Worm (Caenorhabditis elegans) whole organism, L3 larva: Measurements from ENCODE around the gene T05A8.6.

Experiments used
- ZK546.5 ChIP-seq: sonication (generic microtip); optimal IDR thresholded peaks from 2 replicates; lab custom pipeline; 2017; ENCODE audit warnings: missing biosample characterization, missing genetic modification characterization
- ceh-16 ChIP-seq: sonication (generic microtip); optimal IDR thresholded peaks from 2 replicates; lab custom pipeline; 2017; ENCODE audit warnings: missing biosample characterization, missing genetic modification characterization
- ceh-28 ChIP-seq: fragments of 150-350 bp; optimal IDR thresholded peaks from 2 replicates; lab custom pipeline; 2014; ENCODE audit warnings: missing biosample characterization, missing genetic modification reagents, missing genetic modification characterization
- ceh-82 ChIP-seq: fragments of 150-350 bp; optimal IDR thresholded peaks from 2 replicates; lab custom pipeline; 2014; ENCODE audit warnings: missing biosample characterization, missing genetic modification characterization
- egl-27 ChIP-seq: sonication (generic microtip); optimal IDR thresholded peaks from 4 replicates; lab custom pipeline; 2017; ENCODE audit warnings: missing biosample characterization, missing genetic modification reagents, missing genetic modification characterization
- elt-1 ChIP-seq: fragments of 150-350 bp; optimal IDR thresholded peaks from 2 replicates; lab custom pipeline; 2014; ENCODE audit warnings: missing biosample characterization, missing genetic modification characterization
- elt-2 ChIP-seq: sonication (generic microtip); optimal IDR thresholded peaks from 2 replicates; lab custom pipeline; 2016; ENCODE audit warnings: missing genetic modification reagents, mild to moderate bottlenecking, missing genetic modification characterization, missing compliant biosample characterization
- elt-3 ChIP-seq, 3 experiments: fragments of 150-350 bp in 1 of 3; sonication (generic microtip) in 2 of 3; optimal IDR thresholded peaks; 2 replicates in 2 of 3; 4 replicates in 1 of 3; lab custom pipeline; 2014 to 2017; ENCODE audit warnings: missing biosample characterization in 3 of 3, missing genetic modification characterization in 3 of 3
- eor-1 ChIP-seq, 2 experiments: fragments of 150-350 bp; optimal IDR thresholded peaks; 2 replicates each; lab custom pipeline; 2014 to 2018; ENCODE audit warnings: missing biosample characterization in 2 of 2, missing genetic modification characterization in 2 of 2
- fkh-10 ChIP-seq: sonication (generic microtip); optimal IDR thresholded peaks from 2 replicates; lab custom pipeline; 2017; ENCODE audit warnings: missing biosample characterization, missing genetic modification reagents, missing genetic modification characterization
- fkh-2 ChIP-seq: fragments of 150-350 bp; optimal IDR thresholded peaks from 2 replicates; lab custom pipeline; 2014; ENCODE audit warnings: missing biosample characterization, missing genetic modification reagents, missing genetic modification characterization
- fos-1 ChIP-seq: fragments of 150-350 bp; optimal IDR thresholded peaks from 2 replicates; lab custom pipeline; 2014; ENCODE audit warnings: missing biosample characterization, missing genetic modification characterization
- hmg-11 ChIP-seq: sonication (generic microtip); optimal IDR thresholded peaks from 2 replicates; lab custom pipeline; 2016; ENCODE audit warnings: missing genetic modification characterization, missing compliant biosample characterization
- jun-1 ChIP-seq: fragments of 150-350 bp; optimal IDR thresholded peaks from 2 replicates; lab custom pipeline; 2014; ENCODE audit warnings: missing biosample characterization, missing genetic modification reagents, missing genetic modification characterization
- lin-15B ChIP-seq: fragments of 150-350 bp; optimal IDR thresholded peaks from 2 replicates; lab custom pipeline; 2014; ENCODE audit warnings: missing biosample characterization, missing genetic modification characterization
- lin-39 ChIP-seq: fragments of 150-350 bp; optimal IDR thresholded peaks from 2 replicates; lab custom pipeline; 2018; ENCODE audit warnings: missing biosample characterization, missing genetic modification reagents, missing genetic modification characterization
- mml-1 ChIP-seq: fragments of 150-350 bp; sonication (generic microtip); optimal IDR thresholded peaks from 3 replicates; lab custom pipeline; 2014; ENCODE audit warnings: missing biosample characterization, missing genetic modification characterization
- nhr-11 ChIP-seq: fragments of 150-350 bp; optimal IDR thresholded peaks from 2 replicates; lab custom pipeline; 2014; ENCODE audit warnings: missing biosample characterization, missing genetic modification characterization
- nhr-23 ChIP-seq: fragments of 150-350 bp; optimal IDR thresholded peaks from 2 replicates; lab custom pipeline; 2014; ENCODE audit warnings: missing biosample characterization, missing genetic modification reagents, missing genetic modification characterization
- nhr-237 ChIP-seq: fragments of 150-350 bp; optimal IDR thresholded peaks from 2 replicates; lab custom pipeline; 2014; ENCODE audit warnings: missing biosample characterization, missing genetic modification characterization
- nhr-25 ChIP-seq: sonication (generic microtip); optimal IDR thresholded peaks from 2 replicates; lab custom pipeline; 2017; ENCODE audit warnings: missing biosample characterization, missing genetic modification characterization
- nhr-28 ChIP-seq: fragments of 150-350 bp; optimal IDR thresholded peaks from 2 replicates; lab custom pipeline; 2014; ENCODE audit warnings: missing biosample characterization, missing genetic modification characterization
- nhr-76 ChIP-seq: fragments of 150-350 bp; sonication (generic microtip); optimal IDR thresholded peaks from 5 replicates; lab custom pipeline; 2014; ENCODE audit warnings: missing biosample characterization, missing genetic modification characterization
- pha-4 ChIP-seq: fragments of 150-350 bp; optimal IDR thresholded peaks from 2 replicates; lab custom pipeline; 2014; ENCODE audit warnings: missing biosample characterization, missing genetic modification reagents, missing genetic modification characterization
- pqm-1 ChIP-seq: fragments of 150-350 bp; optimal IDR thresholded peaks from 2 replicates; lab custom pipeline; 2017; ENCODE audit warnings: missing biosample characterization, missing genetic modification characterization, inconsistent platforms
- sea-2 ChIP-seq: fragments of 150-350 bp; sonication (generic microtip); optimal IDR thresholded peaks from 4 replicates; lab custom pipeline; 2014; ENCODE audit warnings: missing biosample characterization, missing genetic modification reagents, missing genetic modification characterization
- skn-1 ChIP-seq: fragments of 150-350 bp; optimal IDR thresholded peaks from 2 replicates; lab custom pipeline; 2014; ENCODE audit warnings: missing biosample characterization, missing genetic modification characterization
- snpc-4 ChIP-seq: fragments of 150-350 bp; optimal IDR thresholded peaks from 2 replicates; lab custom pipeline; 2014; ENCODE audit warnings: missing biosample characterization, missing genetic modification characterization
- tbx-2 ChIP-seq: sonication (generic microtip); optimal IDR thresholded peaks from 2 replicates; lab custom pipeline; 2016; ENCODE audit warnings: mild to moderate bottlenecking, missing genetic modification characterization, missing compliant biosample characterization
- unc-62 ChIP-seq: fragments of 150-350 bp; sonication (generic microtip); optimal IDR thresholded peaks from 4 replicates; lab custom pipeline; 2014; ENCODE audit warnings: missing biosample characterization, missing genetic modification reagents, missing genetic modification characterization
- zag-1 ChIP-seq: fragments of 150-350 bp; optimal IDR thresholded peaks from 2 replicates; lab custom pipeline; 2014; ENCODE audit warnings: missing biosample characterization, missing genetic modification characterization
- ztf-11 ChIP-seq: fragments of 150-350 bp; optimal IDR thresholded peaks from 2 replicates; lab custom pipeline; 2014; ENCODE audit warnings: missing biosample characterization, missing genetic modification characterization
- ztf-4 ChIP-seq: fragments of 150-350 bp; optimal IDR thresholded peaks from 2 replicates; lab custom pipeline; 2014; ENCODE audit warnings: missing biosample characterization, missing genetic modification characterization

The T05A8.6 gene

DNA sequence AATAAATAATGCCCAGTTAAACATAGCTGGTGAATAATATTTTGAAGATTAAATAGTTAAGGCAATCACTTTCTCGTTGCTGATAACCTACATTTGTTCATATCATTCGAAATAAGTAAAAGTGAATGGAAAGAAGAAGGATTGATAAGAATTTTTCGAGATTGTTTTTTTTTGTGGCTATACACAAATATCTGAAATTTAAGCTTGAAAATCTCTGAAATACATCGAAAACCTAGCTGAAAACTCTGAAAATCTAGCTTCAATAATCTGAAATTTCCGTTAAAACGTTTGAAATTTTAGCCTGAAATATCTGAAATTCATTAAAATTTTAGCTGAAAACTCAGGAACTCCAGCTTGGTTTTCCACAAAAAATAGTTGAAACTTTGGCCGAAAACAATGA, at the start of gene T05A8.6:
Gene T05A8.6 (minus strand): TSS at position 101 of the 400 bp plus-strand sequence.
- TF ChIP-seq ceh-28 (tag; lab: Kevin White, UChicago) (no peak), nhr-76 (tag; lab: Kevin White, UChicago) (no peak), lin-39 (tag; lab: Kevin White, UChicago) (no peak), nhr-25 (tag; lab: Kevin White, UChicago) (no peak), snpc-4 (tag; lab: Kevin White, UChicago) (no peak), sea-2 (no peak), fkh-10 (no peak), nhr-23 (tag; lab: Kevin White, UChicago) (no peak), skn-1 (no peak), elt-2 (tag; lab: Kevin White, UChicago) (no peak), unc-62 (no peak), ZK546.5 (tag; lab: Kevin White, UChicago) (no peak), mml-1 (tag; lab: Kevin White, UChicago) (no peak)

DNA sequence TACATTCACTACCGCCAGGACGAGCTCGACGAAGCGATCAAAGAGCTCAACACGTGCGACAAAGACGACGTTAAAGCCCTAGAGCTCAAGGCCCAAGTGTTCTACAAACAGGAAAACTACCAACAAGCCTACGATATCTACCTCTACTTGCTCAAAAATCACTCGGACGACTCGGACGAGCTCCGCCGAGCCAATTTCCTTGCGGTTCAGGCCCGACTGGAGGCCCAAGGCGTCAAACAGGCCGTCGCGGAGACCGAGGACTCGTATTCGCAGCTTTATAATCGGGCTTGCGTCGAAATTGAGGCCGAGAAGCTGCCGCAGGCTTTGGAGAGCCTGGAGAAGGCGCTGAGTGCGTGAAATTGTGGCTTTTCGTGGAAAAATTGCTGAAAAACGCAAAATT, 48.3 kb upstream of the T05A8.6 start:
- TF ChIP-seq pha-4 (tag; lab: Kevin White, UChicago) (no peak), egl-27 (tag; lab: Kevin White, UChicago) (no peak), ztf-4 (no peak)
- TF ChIP-seq, all 47 proteins: peak for 0

DNA sequence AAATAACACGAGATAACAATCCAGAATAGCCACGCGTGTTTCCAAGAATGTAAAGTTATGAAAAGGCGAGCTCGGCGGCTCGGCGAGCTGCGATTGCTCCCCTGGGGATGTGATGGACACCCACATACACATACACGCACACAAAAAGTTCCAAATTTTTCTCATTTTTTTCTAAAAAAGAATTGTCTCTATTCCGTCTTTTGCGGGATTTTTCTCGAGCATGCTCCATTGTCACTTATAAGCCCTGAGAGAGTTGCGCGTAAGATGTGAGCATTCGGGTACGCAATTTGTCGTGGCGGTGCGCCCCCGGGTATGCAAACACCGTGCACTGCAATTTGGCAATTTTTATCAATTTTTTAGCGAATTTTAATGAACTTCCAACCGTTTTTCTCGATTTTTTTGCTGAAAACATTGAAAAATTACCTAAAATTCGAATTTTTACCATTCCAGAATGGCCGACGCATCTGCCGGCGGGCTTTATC, 47.6 kb upstream of the T05A8.6 start, which contains the start of the genes F08D12.12 and srpa-72:
Gene F08D12.12 (minus strand): TSS at position 51 of the 482 bp plus-strand sequence.
Gene srpa-72 (plus strand): TSS at position 451 of the 482 bp plus-strand sequence.
- TF ChIP-seq hmg-11 (tag; lab: Kevin White, UChicago) (peak; percentile 85), elt-2 (tag; lab: Kevin White, UChicago) (peak; percentile 21), nhr-11 (tag; lab: Kevin White, UChicago) (no peak), lin-39 (tag; lab: Kevin White, UChicago) (peak; percentile 63), nhr-237 (no peak), fkh-2 (no peak), lin-15B (peak; percentile 47), elt-3 (tag; optimal IDR thresholded peaks at IDR 0.05; lab: Kevin White, UChicago) (no peak)

ce11 chrII:2785787-2786186, 46.3 kb upstream of the T05A8.6 start:
- TF ChIP-seq eor-1 (tag; optimal IDR thresholded peaks at IDR 0.05; lab: Kevin White, UChicago) (no peak), snpc-4 (tag; lab: Kevin White, UChicago) (no peak), lin-15B (no peak), nhr-23 (tag; lab: Kevin White, UChicago) (no peak)

DNA sequence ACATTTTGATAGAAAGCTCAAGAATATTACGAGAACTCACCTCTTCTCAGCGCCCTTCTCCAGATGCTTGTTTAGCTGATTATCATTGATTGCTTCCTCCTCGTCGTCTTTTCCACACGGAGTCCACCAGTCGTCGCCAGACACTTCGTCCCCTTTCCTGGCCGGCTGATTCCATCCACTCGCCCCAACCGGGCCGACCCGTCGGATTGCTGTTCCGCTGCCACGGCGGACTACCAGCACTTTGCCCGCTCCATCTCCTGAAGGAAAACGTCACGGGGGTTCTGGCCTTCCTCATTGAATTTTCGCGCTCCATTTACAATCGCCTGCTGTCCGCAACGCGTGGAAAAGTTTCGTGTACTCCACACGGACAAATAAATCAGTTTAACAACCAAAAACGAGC, 43.9 kb upstream of the T05A8.6 start:
- no peak for TF ChIP-seq zag-1 (tag; lab: Kevin White, UChicago)
- no peak for TF ChIP-seq sea-2
- TF ChIP-seq pqm-1 (tag; lab: Kevin White, UChicago): no peak
- no peak for TF ChIP-seq fos-1
- no peak for TF ChIP-seq ceh-82
- TF ChIP-seq hmg-11 (tag; lab: Kevin White, UChicago): no peak
- no peak for TF ChIP-seq nhr-76 (tag; lab: Kevin White, UChicago)
- TF ChIP-seq ztf-11 (tag; lab: Kevin White, UChicago): no peak
- TF ChIP-seq, all 47 proteins: peak for 0

DNA sequence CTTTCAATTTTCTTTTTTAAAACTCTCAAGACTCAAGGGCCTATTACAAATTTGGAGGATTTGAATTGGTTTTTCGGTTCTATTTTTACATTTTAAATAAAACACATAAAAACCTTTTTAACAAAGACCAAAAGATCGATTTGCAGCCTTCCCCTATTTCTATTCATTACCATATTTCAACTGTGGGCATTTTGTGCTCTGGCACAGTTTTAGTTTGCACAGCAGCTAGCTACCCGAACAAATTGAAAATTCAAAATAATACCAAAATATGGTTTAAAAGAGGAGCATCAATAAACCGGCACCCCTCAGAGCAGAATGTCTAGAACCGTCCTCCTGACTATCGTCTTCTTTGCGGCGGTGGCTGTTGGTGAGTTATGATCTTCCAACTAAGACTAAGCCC, 41.8 kb upstream of the T05A8.6 start, which contains the start of gene F08D12.2:
Gene F08D12.2 (plus strand): TSS at position 301 of the 400 bp plus-strand sequence.
- no peak for TF ChIP-seq hmg-11 (tag; lab: Kevin White, UChicago)
- no peak for TF ChIP-seq jun-1 (tag; lab: Kevin White, UChicago)
- TF ChIP-seq elt-1 (tag; lab: Kevin White, UChicago): no peak
- no peak for TF ChIP-seq nhr-28
- TF ChIP-seq ceh-82: no peak
- no peak for TF ChIP-seq ceh-16 (tag; lab: Kevin White, UChicago)
- no peak for TF ChIP-seq tbx-2 (tag; lab: Kevin White, UChicago)
